Worm (Caenorhabditis elegans) whole organism, L4 larva: ENCODE data around the gene R10E9.2.

ENCODE experiments used
- F44E2.7 ChIP-seq: fragments of 200-800 bp; sonication (Bioruptor generic); IDR thresholded peaks from 2 replicates; pipeline ENCODE4 v2.1.2; 2022; ENCODE audit warnings: missing genetic modification characterization, missing compliant biosample characterization
- R02D3.7 ChIP-seq: fragments of 150-350 bp; sonication (generic microtip); optimal IDR thresholded peaks from 3 replicates; lab custom pipeline; 2014; ENCODE audit warnings: missing biosample characterization, missing genetic modification characterization
- T20F7.1 ChIP-seq: fragments of 200-800 bp; sonication (Bioruptor generic); optimal IDR thresholded peaks from 2 replicates; lab custom pipeline; 2018; ENCODE audit warnings: mild to moderate bottlenecking, missing genetic modification characterization, missing compliant biosample characterization
- Y5F2A.4 ChIP-seq: fragments of 200-800 bp; sonication (Bioruptor generic); optimal IDR thresholded peaks from 2 replicates; lab custom pipeline; 2018; ENCODE audit warnings: mild to moderate bottlenecking, missing genetic modification characterization, missing compliant biosample characterization
- Y75B8A.6 ChIP-seq: fragments of 200-800 bp; sonication (Bioruptor generic); IDR thresholded peaks from 2 replicates; pipeline ENCODE4 v1.3.6; 2022; ENCODE audit warnings: missing genetic modification reagents, missing genetic modification characterization, missing compliant biosample characterization
- ZK546.5 ChIP-seq, 2 experiments: sonication (generic microtip); optimal IDR thresholded peaks; 2 replicates each; lab custom pipeline; 2017; ENCODE audit warnings: missing biosample characterization in 2 of 2, missing genetic modification characterization in 2 of 2
- aha-1 ChIP-seq: fragments of 150-350 bp; peaks from one replicate; lab custom pipeline; 2014; ENCODE audit warnings: missing biosample characterization, missing genetic modification characterization
- aly-2 ChIP-seq: sonication (generic microtip); optimal IDR thresholded peaks from 2 replicates; lab custom pipeline; 2018; ENCODE audit warnings: missing biosample characterization, missing genetic modification characterization
- attf-4 ChIP-seq: sonication (generic microtip); optimal IDR thresholded peaks from 3 replicates; lab custom pipeline; 2017; ENCODE audit warnings: missing biosample characterization, missing genetic modification characterization
- ceh-20 ChIP-seq: fragments of 200-800 bp; sonication (Bioruptor generic); IDR thresholded peaks from 2 replicates; pipeline ENCODE4 v1.3.6; 2022; ENCODE audit warnings: missing genetic modification reagents, missing genetic modification characterization, missing compliant biosample characterization
- ceh-32 ChIP-seq: sonication (generic microtip); optimal IDR thresholded peaks from 2 replicates; lab custom pipeline; 2016; ENCODE audit warnings: mild to moderate bottlenecking, missing genetic modification characterization, missing compliant biosample characterization; ENCODE audit not compliant: poor library complexity
- ceh-44 ChIP-seq: fragments of 200-800 bp; sonication (Bioruptor generic); IDR thresholded peaks from 2 replicates; pipeline ENCODE4 v1.3.6; 2022; ENCODE audit warnings: missing genetic modification reagents, missing genetic modification characterization, missing compliant biosample characterization
- ceh-82 ChIP-seq: sonication (generic microtip); optimal IDR thresholded peaks from 2 replicates; lab custom pipeline; 2017; ENCODE audit warnings: missing biosample characterization, missing genetic modification characterization
- cey-2 ChIP-seq: sonication (generic microtip); optimal IDR thresholded peaks from 3 replicates; lab custom pipeline; 2017; ENCODE audit warnings: missing genetic modification characterization, mild to moderate bottlenecking, missing compliant biosample characterization, antibody characterized with exemption, borderline replicate concordance; ENCODE audit not compliant: insufficient read depth
- dmd-8 ChIP-seq: fragments of 200-800 bp; sonication (Bioruptor generic); IDR thresholded peaks from 2 replicates; pipeline ENCODE4 v1.3.6; 2022; ENCODE audit warnings: missing genetic modification characterization, missing compliant biosample characterization
- dpl-1 ChIP-seq: fragments of 150-350 bp; optimal IDR thresholded peaks from 2 replicates; lab custom pipeline; 2014; ENCODE audit warnings: missing biosample characterization, missing genetic modification reagents, missing genetic modification characterization
- duxl-1 ChIP-seq: sonication (generic microtip); optimal IDR thresholded peaks from 2 replicates; lab custom pipeline; 2016; ENCODE audit warnings: mild to moderate bottlenecking, missing genetic modification characterization, moderate library complexity, missing compliant biosample characterization; ENCODE audit not compliant: poor library complexity
- dve-1 ChIP-seq: sonication (generic microtip); optimal IDR thresholded peaks from 2 replicates; lab custom pipeline; 2017; ENCODE audit warnings: antibody characterized with exemption, mild to moderate bottlenecking, missing genetic modification characterization, missing compliant biosample characterization; ENCODE audit not compliant: insufficient read depth
- egl-27 ChIP-seq: sonication (generic microtip); optimal IDR thresholded peaks from 3 replicates; lab custom pipeline; 2017; ENCODE audit warnings: missing biosample characterization, missing genetic modification reagents, missing genetic modification characterization
- egl-43 ChIP-seq: fragments of 200-800 bp; sonication (Bioruptor generic); IDR thresholded peaks from 2 replicates; pipeline ENCODE4 v1.3.6; 2022; ENCODE audit warnings: missing genetic modification reagents, missing genetic modification characterization, missing compliant biosample characterization
- fos-1 ChIP-seq: fragments of 150-350 bp; optimal IDR thresholded peaks from 2 replicates; lab custom pipeline; 2014; ENCODE audit warnings: missing biosample characterization, missing genetic modification characterization
- hif-1 ChIP-seq, 2 experiments: sonication (generic microtip); optimal IDR thresholded peaks; 2 replicates each; lab custom pipeline; 2016 to 2017; ENCODE audit warnings: missing compliant biosample characterization in 2 of 2, missing genetic modification characterization in 2 of 2, missing genetic modification reagents in 2 of 2, missing genotype in 2 of 2, mild to moderate bottlenecking in 1 of 2
- hlh-11 ChIP-seq: fragments of 200-800 bp; sonication (Bioruptor generic); optimal IDR thresholded peaks from 2 replicates; lab custom pipeline; 2018; ENCODE audit warnings: mild to moderate bottlenecking, missing genetic modification characterization, missing compliant biosample characterization
- hlh-30 ChIP-seq: sonication (generic microtip); optimal IDR thresholded peaks from 2 replicates; lab custom pipeline; 2017; ENCODE audit warnings: antibody characterized with exemption, mild to moderate bottlenecking, missing genetic modification characterization, missing compliant biosample characterization; ENCODE audit not compliant: insufficient read depth
- hmg-1.1 ChIP-seq: fragments of 200-800 bp; sonication (Bioruptor generic); IDR thresholded peaks from 2 replicates; pipeline ENCODE4 v1.3.6; 2022; ENCODE audit warnings: missing genetic modification reagents, missing genetic modification characterization, missing compliant biosample characterization
- lim-7 ChIP-seq: fragments of 200-800 bp; sonication (Bioruptor generic); IDR thresholded peaks from 2 replicates; pipeline ENCODE4 v1.3.6; 2022; ENCODE audit warnings: missing genetic modification characterization, missing compliant biosample characterization
- lin-1 ChIP-seq: fragments of 200-800 bp; sonication (Bioruptor generic); IDR thresholded peaks from 2 replicates; pipeline ENCODE4 v1.3.6; 2022; ENCODE audit warnings: missing genetic modification reagents, missing genetic modification characterization, missing compliant biosample characterization
- lin-15B ChIP-seq: fragments of 150-350 bp; sonication (generic microtip); optimal IDR thresholded peaks from 3 replicates; lab custom pipeline; 2014; ENCODE audit warnings: missing biosample characterization, missing genetic modification characterization
- lin-29 ChIP-seq: fragments of 200-800 bp; sonication (Bioruptor generic); IDR thresholded peaks from 2 replicates; pipeline ENCODE4 v1.3.6; 2022; ENCODE audit warnings: missing genetic modification reagents, missing genetic modification characterization, missing compliant biosample characterization
- lir-3 ChIP-seq: sonication (generic microtip); optimal IDR thresholded peaks from 2 replicates; lab custom pipeline; 2016; ENCODE audit warnings: mild to moderate bottlenecking, missing genetic modification characterization, missing compliant biosample characterization
- mdt-29 ChIP-seq: fragments of 200-800 bp; sonication (Bioruptor generic); IDR thresholded peaks from 2 replicates; pipeline ENCODE4 v1.3.6; 2022; ENCODE audit warnings: missing genetic modification reagents, missing genetic modification characterization, missing compliant biosample characterization
- mep-1 ChIP-seq: fragments of 150-350 bp; sonication (generic microtip); optimal IDR thresholded peaks from 3 replicates; lab custom pipeline; 2014; ENCODE audit warnings: missing biosample characterization, missing genetic modification characterization
- mxl-3 ChIP-seq: fragments of 200-800 bp; sonication (Bioruptor generic); optimal IDR thresholded peaks from 2 replicates; lab custom pipeline; 2018; ENCODE audit warnings: mild to moderate bottlenecking, missing genetic modification characterization, missing compliant biosample characterization
- nhr-111 ChIP-seq: fragments of 200-800 bp; sonication (Bioruptor generic); optimal IDR thresholded peaks from 2 replicates; lab custom pipeline; 2018; ENCODE audit warnings: mild to moderate bottlenecking, missing genetic modification characterization, missing compliant biosample characterization
- nhr-237 ChIP-seq: sonication (generic microtip); optimal IDR thresholded peaks from 2 replicates; lab custom pipeline; 2017; ENCODE audit warnings: missing biosample characterization, missing genetic modification characterization
- nhr-6 ChIP-seq: fragments of 150-350 bp; optimal IDR thresholded peaks from 2 replicates; lab custom pipeline; 2014; ENCODE audit warnings: missing biosample characterization, missing genetic modification characterization
- nhr-76 ChIP-seq: fragments of 150-350 bp; optimal IDR thresholded peaks from 2 replicates; lab custom pipeline; 2014; ENCODE audit warnings: missing biosample characterization, missing genetic modification characterization
- pha-4 ChIP-seq, 2 experiments: fragments of 150-350 bp in 1 of 2; fragments of 200-800 bp in 1 of 2; sonication (Bioruptor generic) in 1 of 2; IDR thresholded peaks in 1 of 2; optimal IDR thresholded peaks in 1 of 2; 2 replicates each; pipeline versions ENCODE4 v1.3.6 to Lab custom; 2014 to 2022; ENCODE audit warnings: missing genetic modification characterization in 2 of 2, missing genetic modification reagents in 2 of 2, missing biosample characterization in 1 of 2, missing compliant biosample characterization in 1 of 2
- php-3 ChIP-seq: fragments of 200-800 bp; sonication (Bioruptor generic); IDR thresholded peaks from 2 replicates; pipeline ENCODE4 v1.3.6; 2022; ENCODE audit warnings: missing genetic modification reagents, missing genetic modification characterization, missing compliant biosample characterization
- pqm-1 ChIP-seq: sonication (generic microtip); optimal IDR thresholded peaks from 2 replicates; lab custom pipeline; 2017; ENCODE audit warnings: missing biosample characterization, missing genetic modification characterization
- rbr-2 ChIP-seq: sonication (generic microtip); optimal IDR thresholded peaks from 2 replicates; lab custom pipeline; 2016; ENCODE audit warnings: missing genotype, missing genetic modification characterization, missing compliant biosample characterization
- saeg-2 ChIP-seq: fragments of 200-800 bp; sonication (Bioruptor generic); IDR thresholded peaks from 2 replicates; pipeline ENCODE4 v1.3.6; 2022; ENCODE audit warnings: missing genetic modification reagents, missing genetic modification characterization, missing compliant biosample characterization
- snpc-1.2 ChIP-seq: fragments of 200-800 bp; sonication (Bioruptor generic); IDR thresholded peaks from 2 replicates; pipeline ENCODE4 v1.3.6; 2022; ENCODE audit warnings: missing genetic modification reagents, missing genetic modification characterization, missing compliant biosample characterization
- snpc-4 ChIP-seq: fragments of 150-350 bp; optimal IDR thresholded peaks from 2 replicates; lab custom pipeline; 2014; ENCODE audit warnings: missing biosample characterization, missing genetic modification characterization
- spr-1 ChIP-seq: sonication (generic microtip); optimal IDR thresholded peaks from 2 replicates; lab custom pipeline; 2016; ENCODE audit warnings: mild to moderate bottlenecking, missing genetic modification characterization, missing compliant biosample characterization
- spr-3 ChIP-seq: fragments of 200-800 bp; sonication (Bioruptor generic); optimal IDR thresholded peaks from 2 replicates; lab custom pipeline; 2018; ENCODE audit warnings: mild to moderate bottlenecking, missing genetic modification characterization, missing compliant biosample characterization
- tra-1 ChIP-seq: fragments of 200-800 bp; sonication (Bioruptor generic); IDR thresholded peaks from 2 replicates; pipeline ENCODE4 v1.3.6; 2022; ENCODE audit warnings: missing genetic modification reagents, missing genetic modification characterization, missing compliant biosample characterization
- unc-130 ChIP-seq: sonication (generic microtip); optimal IDR thresholded peaks from 2 replicates; lab custom pipeline; 2016; ENCODE audit warnings: missing genetic modification reagents, missing genetic modification characterization, missing compliant biosample characterization
- unc-39 ChIP-seq: sonication (generic microtip); optimal IDR thresholded peaks from 2 replicates; lab custom pipeline; 2017; ENCODE audit warnings: missing biosample characterization, missing genetic modification characterization
- unc-62 ChIP-seq, 3 experiments: fragments of 150-350 bp in 1 of 3; sonication (generic microtip); optimal IDR thresholded peaks in 2 of 3; peaks in 1 of 3; 1 replicate in 1 of 3; 2 replicates in 2 of 3; lab custom pipeline; 2014 to 2017; ENCODE audit warnings: missing biosample characterization in 3 of 3, missing genetic modification characterization in 3 of 3, missing genetic modification reagents in 3 of 3, missing genotype in 1 of 3
- zfp-2 ChIP-seq: sonication (generic microtip); optimal IDR thresholded peaks from 2 replicates; lab custom pipeline; 2016; ENCODE audit warnings: mild to moderate bottlenecking, missing genetic modification characterization, missing compliant biosample characterization

The R10E9.2 gene

DNA sequence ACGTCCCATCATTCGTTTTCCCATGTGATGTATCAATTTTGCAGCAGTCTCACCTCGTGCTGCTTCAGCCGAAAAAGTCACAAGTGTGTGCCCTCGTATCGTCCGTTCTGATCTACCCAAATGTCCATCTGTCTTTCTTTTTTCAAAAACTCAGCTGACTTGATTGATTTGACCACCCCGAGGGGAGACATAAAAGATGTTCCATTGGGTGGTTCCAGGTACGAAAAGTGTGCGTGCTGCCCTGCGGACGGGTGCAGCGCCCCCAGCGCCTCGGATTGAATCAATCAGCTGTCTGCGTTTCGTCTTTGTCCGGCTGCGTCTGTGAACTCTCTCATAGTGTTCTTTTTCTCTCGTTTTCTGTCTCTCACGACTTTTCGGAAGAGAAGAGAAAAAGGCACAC, 10.9 kb downstream of the R10E9.2 start (continued):
- TF ChIP-seq spr-3 (GFP tag; lab: Kevin White, UChicago) (no peak), dmd-8 (GFP tag; lab: Robert Waterston, UW) (no peak), snpc-4 (tag; lab: Kevin White, UChicago) (no peak), nhr-6 (peak; percentile 24), fos-1 (tag; lab: Kevin White, UChicago) (no peak), hif-1 (tag; optimal IDR thresholded peaks at IDR 0.05; lab: Kevin White, UChicago) (peak in 1 of 2 experiments; percentile 80), dpl-1 (GFP tag; lab: Kevin White, UChicago) (no peak), attf-4 (no peak), pha-4 (GFP tag; IDR thresholded peaks at IDR 0.05; lab: Robert Waterston, UW) (no peak), pha-4 (tag; optimal IDR thresholded peaks at IDR 0.05; lab: Kevin White, UChicago) (no peak), ceh-32 (tag; lab: Kevin White, UChicago) (no peak), snpc-1.2 (GFP tag; lab: Robert Waterston, UW) (no peak), hmg-1.1 (GFP tag; lab: Robert Waterston, UW) (no peak; the same call in none of the 2 replicates), pqm-1 (no peak), lin-15B (no peak), unc-130 (no peak), Y5F2A.4 (no peak), Y75B8A.6 (no peak), aha-1 (tag; lab: Kevin White, UChicago) (peak; percentile 92), rbr-2 (tag; lab: Kevin White, UChicago) (peak; percentile 20), unc-39 (tag; lab: Kevin White, UChicago) (no peak), lim-7 (no peak), egl-43 (GFP tag; lab: Robert Waterston, UW) (no peak), zfp-2 (tag; lab: Kevin White, UChicago) (no peak), tra-1 (no peak; the same call in 1 of the 2 replicates), cey-2 (tag; lab: Kevin White, UChicago) (peak; percentile 25), nhr-237 (tag; lab: Kevin White, UChicago) (no peak), T20F7.1 (GFP tag; lab: Kevin White, UChicago) (no peak), mep-1 (tag; lab: Kevin White, UChicago) (peak; percentile 56), ceh-44 (no peak), nhr-111 (GFP tag; lab: Kevin White, UChicago) (no peak), lin-1 (GFP tag; lab: Robert Waterston, UW) (no peak), hlh-11 (tag; lab: Kevin White, UChicago) (peak; percentile 93), unc-62 (GFP tag; optimal IDR thresholded peaks at IDR 0.05 in 1 of 2; lab: Kevin White, UChicago) (peak in 1 of 2 experiments; percentile 100), unc-62 (tag; optimal IDR thresholded peaks at IDR 0.05; lab: Kevin White, UChicago) (no peak)
- TF ChIP-seq, all 104 proteins: peak for 29

DNA sequence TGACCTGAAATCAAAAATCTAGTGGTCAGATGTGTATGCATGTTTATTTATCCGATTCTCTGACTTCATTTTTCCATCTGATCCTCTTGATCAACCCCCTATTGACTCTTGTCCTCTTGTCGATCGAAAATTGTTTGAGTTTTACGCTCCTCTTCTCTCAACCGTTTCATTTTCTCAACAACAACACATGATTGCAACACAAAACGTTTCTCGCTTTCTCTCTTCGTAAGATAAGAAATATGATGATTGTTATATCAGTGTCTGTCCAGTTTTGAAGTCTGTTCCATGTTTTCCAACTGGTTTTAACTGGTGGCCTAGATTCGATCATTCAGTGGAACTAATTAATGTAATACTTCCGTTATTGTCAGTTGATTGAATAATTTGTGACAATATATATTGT, 12.1 kb downstream of the R10E9.2 start:
- TF ChIP-seq aly-2 (tag; lab: Kevin White, UChicago) (no peak), F44E2.7 (GFP tag; lab: Robert Waterston, UW) (no peak), php-3 (GFP tag; lab: Robert Waterston, UW) (no peak), egl-27 (tag; lab: Kevin White, UChicago) (no peak), hmg-1.1 (GFP tag; lab: Robert Waterston, UW) (no peak), ZK546.5 (tag; optimal IDR thresholded peaks at IDR 0.05; lab: Kevin White, UChicago) (no peak), ceh-82 (no peak), lin-29 (no peak), duxl-1 (tag; lab: Kevin White, UChicago) (no peak), nhr-237 (tag; lab: Kevin White, UChicago) (no peak), R02D3.7 (no peak), saeg-2 (GFP tag; lab: Robert Waterston, UW) (no peak), hlh-30 (tag; lab: Kevin White, UChicago) (peak; percentile 81), dve-1 (tag; lab: Kevin White, UChicago) (peak; percentile 9), spr-1 (no peak), lir-3 (no peak), ceh-20 (no peak), hlh-11 (tag; lab: Kevin White, UChicago) (no peak), zfp-2 (tag; lab: Kevin White, UChicago) (no peak), nhr-76 (tag; lab: Kevin White, UChicago) (no peak), mxl-3 (no peak), mdt-29 (no peak)
